Fruit fly (Drosophila melanogaster): ENCODE data around the gene Vav.

The Vav gene

DNA sequence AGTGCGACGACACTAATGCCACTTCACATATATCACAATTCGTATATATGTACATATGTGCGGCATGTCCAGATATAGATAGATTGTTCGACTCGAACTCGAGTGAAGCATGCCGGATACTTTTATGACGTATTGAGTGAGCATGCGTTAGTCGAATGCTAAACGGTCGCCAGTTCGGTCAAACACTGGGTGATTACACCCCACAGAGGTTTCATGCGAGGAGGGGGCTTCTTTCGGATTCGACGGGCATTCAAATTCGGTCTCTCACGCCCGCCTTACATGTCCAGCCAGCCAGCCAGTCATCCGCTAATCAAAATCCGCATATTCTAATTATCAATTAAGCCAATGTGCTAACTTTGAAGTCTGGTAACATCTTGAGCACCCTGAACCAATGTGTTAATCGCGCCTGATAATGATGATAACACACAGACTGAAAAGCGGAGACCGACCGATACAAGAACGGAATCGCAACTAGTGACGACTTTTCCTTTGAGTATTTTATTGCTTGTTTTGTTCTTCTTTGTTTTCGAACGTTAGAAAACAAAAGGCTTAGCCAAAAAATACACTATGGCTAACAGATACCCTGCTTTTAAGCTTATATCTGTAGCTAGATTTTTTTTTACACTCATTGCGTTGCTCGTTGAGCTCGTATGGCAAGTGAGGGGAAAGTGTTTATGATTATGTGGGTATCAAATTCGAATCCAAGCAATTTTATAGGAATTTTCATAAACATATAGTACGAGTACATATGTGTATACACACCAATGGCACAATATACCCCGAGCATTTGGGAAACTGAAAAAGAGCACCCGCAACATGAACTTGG, 30.4 kb downstream of the Vav start:
- TF ChIP-seq jim (GFP tag; optimal IDR thresholded peaks at IDR 0.05), result no peak
- no peak for TF ChIP-seq Dfd (GFP tag; optimal IDR thresholded peaks at IDR 0.05)
- TF ChIP-seq usp (GFP tag; optimal IDR thresholded peaks at IDR 0.05), result no peak
- no peak for TF ChIP-seq Jra (GFP tag; optimal IDR thresholded peaks at IDR 0.05)
- TF ChIP-seq Sp1 (GFP tag; optimal IDR thresholded peaks at IDR 0.05), result peak; percentile 8
- TF ChIP-seq foxo (GFP tag; optimal IDR thresholded peaks at IDR 0.05), result peak in 1 of 2 experiments; percentile 14
- no peak for TF ChIP-seq sage (GFP tag; optimal IDR thresholded peaks at IDR 0.05)
- no peak for TF ChIP-seq Rel (GFP tag; optimal IDR thresholded peaks at IDR 0.05)
- peak; percentile 26 for TF ChIP-seq Rel (tag; optimal IDR thresholded peaks at IDR 0.05)
- TF ChIP-seq GATAd (GFP tag; optimal IDR thresholded peaks at IDR 0.05), result no peak
- no peak for TF ChIP-seq N (GFP tag; optimal IDR thresholded peaks at IDR 0.05)
- peak; percentile 23 for TF ChIP-seq psq (GFP tag; optimal IDR thresholded peaks at IDR 0.05)
- no peak for TF ChIP-seq Hr78 (GFP tag; optimal IDR thresholded peaks at IDR 0.05)
- TF ChIP-seq CG9705 (GFP tag; optimal IDR thresholded peaks at IDR 0.05), result no peak
- TF ChIP-seq pan (optimal IDR thresholded peaks at IDR 0.05), result no peak
- no peak for TF ChIP-seq Dif (GFP tag; optimal IDR thresholded peaks at IDR 0.05; ENCODE audit: partially characterized antibody)
- TF ChIP-seq dl (GFP tag; optimal IDR thresholded peaks at IDR 0.05; ENCODE audit: insufficient read depth in 1 of 2, partially characterized antibody in 2 of 2), result no peak
- TF ChIP-seq rgr (GFP tag; optimal IDR thresholded peaks at IDR 0.05), result peak; percentile 11
- no peak for TF ChIP-seq dmrt93B (GFP tag; optimal IDR thresholded peaks at IDR 0.05)
- no peak for TF ChIP-seq sv (GFP tag; optimal IDR thresholded peaks at IDR 0.05)
- peak; percentile 19 for TF ChIP-seq ey (GFP tag; optimal IDR thresholded peaks at IDR 0.05)
- no peak for TF ChIP-seq lola (GFP tag; optimal IDR thresholded peaks at IDR 0.05)
- no peak for TF ChIP-seq CG32264 (GFP tag; optimal IDR thresholded peaks at IDR 0.05)
- peak; percentile 15 for TF ChIP-seq OdsH (GFP tag; optimal IDR thresholded peaks at IDR 0.05)
- no peak for TF ChIP-seq brk (GFP tag; optimal IDR thresholded peaks at IDR 0.05)
- TF ChIP-seq Vsx2 (GFP tag; optimal IDR thresholded peaks at IDR 0.05; ENCODE audit: partially characterized antibody), result no peak
- no peak for TF ChIP-seq woc (GFP tag; optimal IDR thresholded peaks at IDR 0.05)
- no peak for TF ChIP-seq Abd-B (GFP tag; optimal IDR thresholded peaks at IDR 0.05)
- no peak for TF ChIP-seq Hr83 (GFP tag; optimal IDR thresholded peaks at IDR 0.05; ENCODE audit: poor library complexity, severe bottlenecking)
- no peak for TF ChIP-seq br (GFP tag; optimal IDR thresholded peaks at IDR 0.05)
- TF ChIP-seq h (GFP tag; optimal IDR thresholded peaks at IDR 0.05), result peak; percentile 15
- TF ChIP-seq CrebA (GFP tag; optimal IDR thresholded peaks at IDR 0.05; ENCODE audit: borderline replicate concordance), result no peak
- TF ChIP-seq fru (GFP tag; optimal IDR thresholded peaks at IDR 0.05), result peak; percentile 14
- peak; percentile 2 for TF ChIP-seq HLH106 (tag; optimal IDR thresholded peaks at IDR 0.05)
- TF ChIP-seq dsf (GFP tag; optimal IDR thresholded peaks at IDR 0.05; ENCODE audit: borderline replicate concordance), result no peak
- no peak for TF ChIP-seq Myc (optimal IDR thresholded peaks at IDR 0.05)
- no peak for TF ChIP-seq Hnf4 (GFP tag; optimal IDR thresholded peaks at IDR 0.05)
- TF ChIP-seq tai (GFP tag; optimal IDR thresholded peaks at IDR 0.05), result no peak
- TF ChIP-seq Mio (GFP tag; optimal IDR thresholded peaks at IDR 0.05), result no peak

dm6 chrX:19293320-19293719, 31.7 kb downstream of the Vav start:
- TF ChIP-seq Sp1 (GFP tag; optimal IDR thresholded peaks at IDR 0.05) (no peak), Abd-B (GFP tag; optimal IDR thresholded peaks at IDR 0.05) (no peak), Myc (optimal IDR thresholded peaks at IDR 0.05) (no peak), Rel (GFP tag; optimal IDR thresholded peaks at IDR 0.05) (no peak), Rel (tag; optimal IDR thresholded peaks at IDR 0.05) (no peak), h (GFP tag; optimal IDR thresholded peaks at IDR 0.05) (no peak), Hr78 (GFP tag; optimal IDR thresholded peaks at IDR 0.05) (no peak), br (GFP tag; optimal IDR thresholded peaks at IDR 0.05) (no peak), CrebA (GFP tag; optimal IDR thresholded peaks at IDR 0.05; ENCODE audit: borderline replicate concordance) (no peak), rgr (GFP tag; optimal IDR thresholded peaks at IDR 0.05) (no peak), CG9705 (GFP tag; optimal IDR thresholded peaks at IDR 0.05) (no peak), psq (GFP tag; optimal IDR thresholded peaks at IDR 0.05) (no peak), sage (GFP tag; optimal IDR thresholded peaks at IDR 0.05) (no peak), pan (optimal IDR thresholded peaks at IDR 0.05) (no peak), GATAd (GFP tag; optimal IDR thresholded peaks at IDR 0.05) (no peak), fru (GFP tag; optimal IDR thresholded peaks at IDR 0.05) (no peak), N (GFP tag; optimal IDR thresholded peaks at IDR 0.05) (no peak), foxo (GFP tag; optimal IDR thresholded peaks at IDR 0.05) (no peak), ey (GFP tag; optimal IDR thresholded peaks at IDR 0.05) (no peak), dmrt93B (GFP tag; optimal IDR thresholded peaks at IDR 0.05) (no peak)
